Worm (Caenorhabditis elegans): ENCODE results near the gene C49H3.12.

The C49H3.12 gene

ce11 chrIV:7946457-7946856, 19.3 kb upstream of the C49H3.12 start, which contains the start of gene czw-1:
Gene czw-1 (minus strand): TSS chrIV:7946825.
- TF ChIP-seq elt-3 (tag; optimal IDR thresholded peaks at IDR 0.05) = no peak
- TF ChIP-seq elt-1 (tag; optimal IDR thresholded peaks at IDR 0.05) = no peak
- TF ChIP-seq ZK546.5 (tag; optimal IDR thresholded peaks at IDR 0.05) = no peak
- TF ChIP-seq nhr-11 (tag; optimal IDR thresholded peaks at IDR 0.05) = no peak
- no peak for TF ChIP-seq nhr-129 (tag; optimal IDR thresholded peaks at IDR 0.05)
- no peak for TF ChIP-seq Y55F3AM.14 (GFP tag; optimal IDR thresholded peaks at IDR 0.05)
- TF ChIP-seq nhr-10 (tag; optimal IDR thresholded peaks at IDR 0.05) = no peak
- no peak for TF ChIP-seq nhr-21 (tag; optimal IDR thresholded peaks at IDR 0.05)
- TF ChIP-seq snpc-4 (tag; optimal IDR thresholded peaks at IDR 0.05) = no peak
- no peak for TF ChIP-seq dmd-4 (tag; optimal IDR thresholded peaks at IDR 0.05)
- TF ChIP-seq nhr-77 (tag; optimal IDR thresholded peaks at IDR 0.05) = no peak
- no peak for TF ChIP-seq nhr-237 (tag; optimal IDR thresholded peaks at IDR 0.05)
- TF ChIP-seq fos-1 (tag; optimal IDR thresholded peaks at IDR 0.05) = no peak
- no peak for TF ChIP-seq blmp-1 (tag; optimal IDR thresholded peaks at IDR 0.05; ENCODE audit: insufficient read depth)
- TF ChIP-seq unc-55 (GFP tag; optimal IDR thresholded peaks at IDR 0.05) = no peak
- TF ChIP-seq R02D3.7 (tag; optimal IDR thresholded peaks at IDR 0.05) = no peak
- TF ChIP-seq sma-9 (GFP tag; optimal IDR thresholded peaks at IDR 0.05) = no peak
- TF ChIP-seq sma-9 (tag; optimal IDR thresholded peaks at IDR 0.05) = no peak
- no peak for TF ChIP-seq nhr-12 (tag; optimal IDR thresholded peaks at IDR 0.05)
- no peak for TF ChIP-seq alr-1 (tag; optimal IDR thresholded peaks at IDR 0.05)
- no peak for TF ChIP-seq ztf-4 (tag; optimal IDR thresholded peaks at IDR 0.05)

ce11 chrIV:7943272-7943671, 16.2 kb upstream of the C49H3.12 start:
- TF ChIP-seq nhr-77 (tag; optimal IDR thresholded peaks at IDR 0.05) (no peak), ceh-16 (tag; optimal IDR thresholded peaks at IDR 0.05) (no peak), sem-4 (tag; optimal IDR thresholded peaks at IDR 0.05) (no peak), sma-9 (GFP tag; optimal IDR thresholded peaks at IDR 0.05) (no peak), sma-9 (tag; optimal IDR thresholded peaks at IDR 0.05) (no peak), dmd-4 (tag; optimal IDR thresholded peaks at IDR 0.05) (no peak), mdl-1 (tag; optimal IDR thresholded peaks at IDR 0.05) (no peak), nhr-21 (tag; optimal IDR thresholded peaks at IDR 0.05) (no peak), nhr-10 (tag; optimal IDR thresholded peaks at IDR 0.05) (no peak), snpc-4 (tag; optimal IDR thresholded peaks at IDR 0.05) (no peak), crh-2 (tag; optimal IDR thresholded peaks at IDR 0.05) (no peak), skn-1 (tag; optimal IDR thresholded peaks at IDR 0.05) (no peak), nhr-129 (tag; optimal IDR thresholded peaks at IDR 0.05) (peak; percentile 29), R02D3.7 (tag; optimal IDR thresholded peaks at IDR 0.05) (no peak), lin-13 (GFP tag; optimal IDR thresholded peaks at IDR 0.05) (no peak), elt-3 (tag; optimal IDR thresholded peaks at IDR 0.05) (no peak), Y55F3AM.14 (GFP tag; optimal IDR thresholded peaks at IDR 0.05) (no peak), ztf-11 (tag; optimal IDR thresholded peaks at IDR 0.05) (no peak), mbf-1 (tag; optimal IDR thresholded peaks at IDR 0.05) (no peak), egl-27 (tag; optimal IDR thresholded peaks at IDR 0.05) (no peak), nhr-25 (tag; optimal IDR thresholded peaks at IDR 0.05) (peak; percentile 54), blmp-1 (tag; optimal IDR thresholded peaks at IDR 0.05; ENCODE audit: insufficient read depth) (peak; percentile 27), lsy-2 (tag; optimal IDR thresholded peaks at IDR 0.05) (no peak), zag-1 (tag; optimal IDR thresholded peaks at IDR 0.05) (no peak), gmeb-1 (tag; optimal IDR thresholded peaks at IDR 0.05) (no peak), alr-1 (tag; optimal IDR thresholded peaks at IDR 0.05) (no peak), F13H6.1 (tag; optimal IDR thresholded peaks at IDR 0.05) (no peak)

- TF ChIP-seq nhr-12 (tag; optimal IDR thresholded peaks at IDR 0.05) = no peak
- no peak for TF ChIP-seq peb-1 (tag; optimal IDR thresholded peaks at IDR 0.05)
- TF ChIP-seq snpc-4 (tag; optimal IDR thresholded peaks at IDR 0.05) = no peak
- TF ChIP-seq ZK546.5 (tag; optimal IDR thresholded peaks at IDR 0.05) = no peak
- TF ChIP-seq lin-11 (tag; optimal IDR thresholded peaks at IDR 0.05) = no peak
- TF ChIP-seq lin-39 (tag; optimal IDR thresholded peaks at IDR 0.05) = no peak
- no peak for TF ChIP-seq skn-1 (tag; optimal IDR thresholded peaks at IDR 0.05)
- no peak for TF ChIP-seq elt-1 (tag; optimal IDR thresholded peaks at IDR 0.05)
- no peak for TF ChIP-seq lin-13 (GFP tag; optimal IDR thresholded peaks at IDR 0.05)
- TF ChIP-seq aly-2 (tag; optimal IDR thresholded peaks at IDR 0.05) = no peak
- TF ChIP-seq ceh-82 (tag; optimal IDR thresholded peaks at IDR 0.05) = no peak
- no peak for TF ChIP-seq nhr-77 (tag; optimal IDR thresholded peaks at IDR 0.05)
- TF ChIP-seq nhr-10 (tag; optimal IDR thresholded peaks at IDR 0.05) = no peak
- TF ChIP-seq unc-62 (GFP tag; optimal IDR thresholded peaks at IDR 0.05) = no peak
- TF ChIP-seq nhr-23 (tag; optimal IDR thresholded peaks at IDR 0.05) = no peak
- no peak for TF ChIP-seq sma-3 (GFP tag; optimal IDR thresholded peaks at IDR 0.05)
- no peak for TF ChIP-seq lsy-2 (tag; optimal IDR thresholded peaks at IDR 0.05)
Measured at ce11 chrIV:7940919-7941318, 13.8 kb upstream of the C49H3.12 start, which contains the start of gene exc-9. Gene exc-9 (minus strand): TSS chrIV:7941019.

All from whole organism, L2 larva.